Worm (Caenorhabditis elegans) whole organism, midembryonic: ENCODE results near the gene ntl-4.

Experiments
- T22C8.4 ChIP-seq: fragments of 200-800 bp; sonication (Bioruptor generic); IDR thresholded peaks from 2 replicates; pipeline ENCODE4 v1.3.6; 2022; ENCODE audit warnings: missing genetic modification characterization, missing compliant biosample characterization
- cog-1 ChIP-seq: sonication (generic microtip); optimal IDR thresholded peaks from 2 replicates; lab custom pipeline; 2016; ENCODE audit warnings: missing genetic modification characterization, missing compliant biosample characterization
- flt-1 ChIP-seq: fragments of 200-800 bp; sonication (Bioruptor generic); IDR thresholded peaks from 2 replicates; pipeline ENCODE4 v1.3.6; 2022; ENCODE audit warnings: missing genetic modification characterization, missing compliant biosample characterization
- klf-2 ChIP-seq: fragments of 200-800 bp; sonication (Bioruptor generic); conservative IDR thresholded peaks from 2 replicates; pipeline ENCODE4 v1.3.6; 2022; ENCODE audit warnings: missing genetic modification reagents, missing genetic modification characterization, missing compliant biosample characterization
- med-1 ChIP-seq: sonication (generic microtip); optimal IDR thresholded peaks from 2 replicates; lab custom pipeline; 2017; ENCODE audit warnings: missing genetic modification characterization, mild to moderate bottlenecking, missing compliant biosample characterization, antibody characterized with exemption, missing genetic modification reagents; ENCODE audit not compliant: insufficient read depth
- ref-1 ChIP-seq: fragments of 200-800 bp; sonication (Bioruptor generic); conservative IDR thresholded peaks from 2 replicates; pipeline ENCODE4 v1.3.6; 2022; ENCODE audit warnings: missing genetic modification reagents, missing genetic modification characterization, missing compliant biosample characterization
- tab-1 ChIP-seq: fragments of 200-800 bp; sonication (Bioruptor generic); IDR thresholded peaks from 2 replicates; pipeline ENCODE4 v1.3.6; 2022; ENCODE audit warnings: missing genetic modification characterization, missing compliant biosample characterization
- ztf-23 ChIP-seq: fragments of 200-800 bp; sonication (Bioruptor generic); IDR thresholded peaks from 2 replicates; pipeline ENCODE4 v1.3.6; 2022; ENCODE audit warnings: missing genetic modification reagents, missing genetic modification characterization, missing compliant biosample characterization
- ztf-29 ChIP-seq: fragments of 200-800 bp; sonication (Bioruptor generic); IDR thresholded peaks from 2 replicates; pipeline ENCODE4 v1.3.6; 2022; ENCODE audit warnings: missing genetic modification reagents, missing genetic modification characterization, missing compliant biosample characterization

The ntl-4 gene

ce11 chrIV:7938834-7939233 is 28.5 kb downstream of the ntl-4 start, which contains the start of gene F20D12.7:
TSS of gene F20D12.7 (minus strand) at chrIV:7938934.
- TF ChIP-seq flt-1 (no peak), cog-1 (tag; lab: Kevin White, UChicago) (no peak), klf-2 (GFP tag; lab: Robert Waterston, UW) (no peak), ztf-29 (no peak), ztf-23 (GFP tag; lab: Robert Waterston, UW) (no peak), ref-1 (no peak)

DNA sequence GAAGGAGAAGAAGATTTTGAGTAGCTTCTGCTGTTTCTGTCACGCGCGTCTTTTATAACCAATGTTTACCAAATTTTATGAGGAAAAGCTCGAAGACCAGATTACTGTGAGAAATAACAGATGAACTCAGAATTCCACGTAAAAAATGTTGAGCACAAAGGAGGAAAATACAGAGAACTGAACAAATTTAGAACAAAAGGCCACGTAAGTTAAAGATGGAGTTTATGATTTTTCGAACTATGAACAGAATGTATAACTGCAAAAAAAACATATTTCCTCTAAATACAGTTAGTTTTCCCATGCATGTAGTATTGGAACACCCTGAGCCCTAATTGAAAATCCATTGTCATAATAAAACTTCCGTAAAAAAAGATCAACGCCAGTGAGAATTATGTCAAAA is 30.5 kb downstream of the ntl-4 start, which contains the start of gene exc-9:
TSS of gene exc-9 (minus strand) at position 101 of the 400 bp plus-strand sequence.
- TF ChIP-seq cog-1 (tag; lab: Kevin White, UChicago) (no peak), flt-1 (no peak), ztf-23 (GFP tag; lab: Robert Waterston, UW) (no peak), tab-1 (no peak), klf-2 (GFP tag; lab: Robert Waterston, UW) (no peak), T22C8.4 (GFP tag; lab: Robert Waterston, UW) (no peak), ztf-29 (no peak), med-1 (GFP tag; lab: Kevin White, UChicago) (no peak), ref-1 (no peak)

- TF ChIP-seq ztf-29 (no peak), tab-1 (no peak), cog-1 (tag; lab: Kevin White, UChicago) (no peak), flt-1 (no peak), klf-2 (GFP tag; lab: Robert Waterston, UW) (no peak), med-1 (GFP tag; lab: Kevin White, UChicago) (no peak), T22C8.4 (GFP tag; lab: Robert Waterston, UW) (no peak), ref-1 (no peak)
Measured at ce11 chrIV:7943272-7943671, 32.9 kb downstream of the ntl-4 start.

- no peak for TF ChIP-seq cog-1 (tag; lab: Kevin White, UChicago)
- TF ChIP-seq ztf-23 (GFP tag; lab: Robert Waterston, UW), result no peak
- no peak for TF ChIP-seq ref-1
- TF ChIP-seq tab-1, result no peak
- no peak for TF ChIP-seq med-1 (GFP tag; lab: Kevin White, UChicago)
- TF ChIP-seq ztf-29, result no peak
- no peak for TF ChIP-seq T22C8.4 (GFP tag; lab: Robert Waterston, UW)
- no peak for TF ChIP-seq klf-2 (GFP tag; lab: Robert Waterston, UW)
- TF ChIP-seq flt-1, result no peak
Measured at ce11 chrIV:7946457-7946856, 36.1 kb downstream of the ntl-4 start, which contains the start of gene czw-1. TSS of gene czw-1 (minus strand) at chrIV:7946825.

ce11 chrIV:7946899-7947499 is 36.6 kb downstream of the ntl-4 start, which contains the start of gene F20D12.12:
TSS of gene F20D12.12 (plus strand) at chrIV:7947440.
- 0 out of 2 replicates have a peak, but pooled peaks have one; percentile 45 for TF ChIP-seq klf-2 (GFP tag; lab: Robert Waterston, UW)
- peak; percentile 47; the same call in 1 of the 2 replicates for TF ChIP-seq T22C8.4 (GFP tag; lab: Robert Waterston, UW)
- TF ChIP-seq ztf-23 (GFP tag; lab: Robert Waterston, UW), result peak; percentile 87
- peak; percentile 84 for TF ChIP-seq flt-1
- TF ChIP-seq cog-1 (tag; lab: Kevin White, UChicago), result peak; percentile 66
- TF ChIP-seq tab-1, result peak; percentile 37; the same call in 1 of the 2 replicates

- peak; percentile 83 for TF ChIP-seq flt-1
- peak; percentile 65 for TF ChIP-seq T22C8.4 (GFP tag; lab: Robert Waterston, UW)
- TF ChIP-seq klf-2 (GFP tag; lab: Robert Waterston, UW), result peak; percentile 80
- 0 out of 2 replicates have a peak, but pooled peaks have one; percentile 26 for TF ChIP-seq tab-1
- peak; percentile 84 for TF ChIP-seq ztf-23 (GFP tag; lab: Robert Waterston, UW)
Measured at ce11 chrIV:7948290-7948689, 37.9 kb downstream of the ntl-4 start, which contains the start of gene mcm-3AP. TSS of gene mcm-3AP (plus strand) at chrIV:7948672.

ce11 chrIV:7954006-7954405 is 43.6 kb downstream of the ntl-4 start:
- TF ChIP-seq ztf-23 (GFP tag; lab: Robert Waterston, UW) (no peak), med-1 (GFP tag; lab: Kevin White, UChicago) (no peak), flt-1 (no peak), T22C8.4 (GFP tag; lab: Robert Waterston, UW) (no peak), tab-1 (no peak), ref-1 (no peak), cog-1 (tag; lab: Kevin White, UChicago) (no peak), ztf-29 (no peak), klf-2 (GFP tag; lab: Robert Waterston, UW) (no peak)

ce11 chrIV:7955849-7956248 is 45.5 kb downstream of the ntl-4 start, which contains the start of gene ceh-19:
TSS of gene ceh-19 (minus strand) at chrIV:7955949.
- TF ChIP-seq klf-2 (GFP tag; lab: Robert Waterston, UW) (no peak), med-1 (GFP tag; lab: Kevin White, UChicago) (no peak), cog-1 (tag; lab: Kevin White, UChicago) (no peak), ztf-29 (no peak), ref-1 (no peak), T22C8.4 (GFP tag; lab: Robert Waterston, UW) (no peak), tab-1 (no peak), ztf-23 (GFP tag; lab: Robert Waterston, UW) (no peak), flt-1 (no peak)

ce11 chrIV:7956643-7957317 is 46.4 kb downstream of the ntl-4 start, which contains the start of gene csr-1:
TSS of gene csr-1 (plus strand) at chrIV:7957267.
- TF ChIP-seq med-1 (GFP tag; lab: Kevin White, UChicago), result no peak
- TF ChIP-seq tab-1, result no peak
- no peak for TF ChIP-seq ztf-23 (GFP tag; lab: Robert Waterston, UW)
- no peak for TF ChIP-seq ref-1
- TF ChIP-seq T22C8.4 (GFP tag; lab: Robert Waterston, UW), result no peak
- TF ChIP-seq klf-2 (GFP tag; lab: Robert Waterston, UW), result no peak
- TF ChIP-seq ztf-29, result no peak
- TF ChIP-seq flt-1, result no peak
- TF ChIP-seq cog-1 (tag; lab: Kevin White, UChicago), result no peak
